Worm (Caenorhabditis elegans) whole organism, midembryonic: ENCODE data around the gene tag-322.

Source experiments
- flt-1 ChIP-seq: fragments of 200-800 bp; sonication (Bioruptor generic); IDR thresholded peaks from 2 replicates; pipeline ENCODE4 v1.3.6; 2022; ENCODE audit warnings: missing genetic modification characterization, missing compliant biosample characterization
- tab-1 ChIP-seq: fragments of 200-800 bp; sonication (Bioruptor generic); IDR thresholded peaks from 2 replicates; pipeline ENCODE4 v1.3.6; 2022; ENCODE audit warnings: missing genetic modification characterization, missing compliant biosample characterization
- ztf-23 ChIP-seq: fragments of 200-800 bp; sonication (Bioruptor generic); IDR thresholded peaks from 2 replicates; pipeline ENCODE4 v1.3.6; 2022; ENCODE audit warnings: missing genetic modification reagents, missing genetic modification characterization, missing compliant biosample characterization

ce11 chrIV:7803250-7803649 is 17.9 kb upstream of the tag-322 start, which contains the start of gene C33H5.16:
- TF ChIP-seq ztf-23 (GFP tag; lab: Robert Waterston, UW), result no peak
- TF ChIP-seq flt-1, result no peak
- TF ChIP-seq tab-1, result no peak
